Comparison of ENCODE assay signal across 8 worm cellular contexts in genomic region chrII:3118907-3119382, ce11.
TF ChIP-seq lines count a peak whose summit lies in the region.

Gene T10D4.6, plus strand, starts transcription at chrII:3119332.

TF ChIP-seq in whole organism, L1 larva, 84 proteins besides CTCF, POLR2A, EP300 and RAD21 (continues in another document):
- no peak for TF ChIP-seq aly-2 (tag; optimal IDR thresholded peaks at IDR 0.05; lab: Kevin White, UChicago)
- no peak for TF ChIP-seq ztf-11 (tag; optimal IDR thresholded peaks at IDR 0.05; lab: Kevin White, UChicago)
- no peak for TF ChIP-seq irx-1 (tag; optimal IDR thresholded peaks at IDR 0.05; lab: Kevin White, UChicago)
- no peak for TF ChIP-seq sup-37 (GFP tag; optimal IDR thresholded peaks at IDR 0.05; lab: Kevin White, UChicago)
- peak; percentile 37 for TF ChIP-seq tbx-2 (tag; optimal IDR thresholded peaks at IDR 0.05; lab: Kevin White, UChicago)
- peak; percentile 17 to 51 (median 18) for TF ChIP-seq dpl-1 (GFP tag; optimal IDR thresholded peaks at IDR 0.05; lab: Kevin White, UChicago)
- peak; percentile 44 for TF ChIP-seq snu-23 (GFP tag; optimal IDR thresholded peaks at IDR 0.05; lab: Kevin White, UChicago)
- peak; percentile 22 for TF ChIP-seq rnt-1 (tag; optimal IDR thresholded peaks at IDR 0.05; lab: Kevin White, UChicago)
- no peak for TF ChIP-seq C04F5.9 (tag; optimal IDR thresholded peaks at IDR 0.05; lab: Kevin White, UChicago)
- TF ChIP-seq nhr-11 (tag; optimal IDR thresholded peaks at IDR 0.05; lab: Kevin White, UChicago) = no peak
- 0 out of 2 replicates have a peak, but pooled peaks have one; percentile 9 for TF ChIP-seq nhr-19 (GFP tag; conservative IDR thresholded peaks at IDR 0.05; lab: Robert Waterston, UW)

TF ChIP-seq in whole organism, L2 larva, 48 proteins besides CTCF, POLR2A, EP300 and RAD21:
- TF ChIP-seq unc-55 (GFP tag; optimal IDR thresholded peaks at IDR 0.05; lab: Kevin White, UChicago) (peak; percentile 28), nhr-129 (tag; optimal IDR thresholded peaks at IDR 0.05; lab: Kevin White, UChicago) (peak; percentile 25), gmeb-1 (tag; optimal IDR thresholded peaks at IDR 0.05; lab: Kevin White, UChicago) (no peak), lin-13 (GFP tag; optimal IDR thresholded peaks at IDR 0.05; lab: Kevin White, UChicago) (no peak), C34F6.9 (tag; optimal IDR thresholded peaks at IDR 0.05; lab: Kevin White, UChicago) (peak; percentile 72), zag-1 (tag; optimal IDR thresholded peaks at IDR 0.05; lab: Kevin White, UChicago) (no peak), crh-2 (tag; optimal IDR thresholded peaks at IDR 0.05; lab: Kevin White, UChicago) (peak; percentile 30), ama-1 (optimal IDR thresholded peaks at IDR 0.05; lab: Kevin White, UChicago) (no peak), aly-2 (tag; optimal IDR thresholded peaks at IDR 0.05; lab: Kevin White, UChicago) (no peak), ZK546.5 (tag; optimal IDR thresholded peaks at IDR 0.05; lab: Kevin White, UChicago) (no peak), peb-1 (tag; optimal IDR thresholded peaks at IDR 0.05; lab: Kevin White, UChicago) (no peak), nhr-21 (tag; optimal IDR thresholded peaks at IDR 0.05; lab: Kevin White, UChicago) (no peak)

TF ChIP-seq in whole organism, L3 larva, 47 proteins besides CTCF, POLR2A, EP300 and RAD21:
- peak; percentile 8 for TF ChIP-seq lin-39 (tag; optimal IDR thresholded peaks at IDR 0.05; lab: Kevin White, UChicago)
- TF ChIP-seq lin-15B (tag; optimal IDR thresholded peaks at IDR 0.05; lab: Kevin White, UChicago) = peak; percentile 7
- TF ChIP-seq egl-5 (tag; optimal IDR thresholded peaks at IDR 0.05; lab: Kevin White, UChicago) = no peak
- no peak for TF ChIP-seq fos-1 (tag; optimal IDR thresholded peaks at IDR 0.05; lab: Kevin White, UChicago)
- TF ChIP-seq nhr-28 (tag; optimal IDR thresholded peaks at IDR 0.05; lab: Kevin White, UChicago) = no peak
- peak; percentile 84 for TF ChIP-seq hmg-11 (tag; optimal IDR thresholded peaks at IDR 0.05; lab: Kevin White, UChicago)
- TF ChIP-seq pha-4 (tag; optimal IDR thresholded peaks at IDR 0.05; lab: Kevin White, UChicago) = peak; percentile 56
- no peak for TF ChIP-seq tbx-2 (tag; optimal IDR thresholded peaks at IDR 0.05; lab: Kevin White, UChicago)
- no peak for TF ChIP-seq lsy-12 (tag; optimal IDR thresholded peaks at IDR 0.05; lab: Kevin White, UChicago)
TF ChIP-seq in whole organism, L3 larva: peak in this region for 4.

TF ChIP-seq in whole organism, L4 larva, 104 proteins besides CTCF, POLR2A, EP300 and RAD21:
- no peak for TF ChIP-seq mep-1 (tag; optimal IDR thresholded peaks at IDR 0.05; lab: Kevin White, UChicago)
- no peak for TF ChIP-seq nhr-41 (GFP tag; IDR thresholded peaks at IDR 0.05; lab: Robert Waterston, UW)
- peak; percentile 47 for TF ChIP-seq mes-2 (tag; optimal IDR thresholded peaks at IDR 0.05; lab: Kevin White, UChicago; ENCODE audit: poor library complexity, severe bottlenecking)
- TF ChIP-seq lsy-2 (tag; optimal IDR thresholded peaks at IDR 0.05; lab: Kevin White, UChicago) = no peak
- TF ChIP-seq nhr-6 (tag; optimal IDR thresholded peaks at IDR 0.05; lab: Kevin White, UChicago) = peak; percentile 0
- no peak for TF ChIP-seq zip-11 (GFP tag; IDR thresholded peaks at IDR 0.05; lab: Robert Waterston, UW)
- TF ChIP-seq cey-2 (tag; optimal IDR thresholded peaks at IDR 0.05; lab: Kevin White, UChicago; ENCODE audit: borderline replicate concordance, insufficient read depth) = no peak
- peak; percentile 24 for TF ChIP-seq dpl-1 (GFP tag; optimal IDR thresholded peaks at IDR 0.05; lab: Kevin White, UChicago)
- TF ChIP-seq hmg-1.1 (GFP tag; IDR thresholded peaks at IDR 0.05; lab: Robert Waterston, UW) = peak; percentile 44; the same call in 1 of the 2 replicates

TF ChIP-seq in whole organism, late embryonic, 69 proteins besides CTCF, POLR2A, EP300 and RAD21 (continues in another document):
- TF ChIP-seq tbx-2 (tag; optimal IDR thresholded peaks at IDR 0.05; lab: Kevin White, UChicago) (peak; percentile 70), unc-42 (tag; optimal IDR thresholded peaks at IDR 0.05; lab: Kevin White, UChicago) (peak; percentile 34), che-1 (tag; optimal IDR thresholded peaks at IDR 0.05; lab: Kevin White, UChicago) (no peak), unc-86 (tag; optimal IDR thresholded peaks at IDR 0.05; lab: Kevin White, UChicago) (no peak), ahr-1 (tag; optimal IDR thresholded peaks at IDR 0.05; lab: Kevin White, UChicago) (no peak), hlh-13 (GFP tag; optimal IDR thresholded peaks at IDR 0.05; lab: Kevin White, UChicago) (no peak), ceh-31 (tag; optimal IDR thresholded peaks at IDR 0.05; lab: Kevin White, UChicago) (peak; percentile 27), pqm-1 (tag; optimal IDR thresholded peaks at IDR 0.05; lab: Kevin White, UChicago) (no peak), pag-3 (tag; optimal IDR thresholded peaks at IDR 0.05; lab: Kevin White, UChicago; ENCODE audit: borderline replicate concordance) (no peak), ceh-19 (GFP tag; optimal IDR thresholded peaks at IDR 0.05; lab: Kevin White, UChicago) (no peak), nfya-1 (tag; optimal IDR thresholded peaks at IDR 0.05; lab: Kevin White, UChicago) (peak; percentile 42), ceh-48 (tag; optimal IDR thresholded peaks at IDR 0.05; lab: Kevin White, UChicago) (peak; percentile 71), K02D7.2 (tag; optimal IDR thresholded peaks at IDR 0.05; lab: Kevin White, UChicago) (no peak), ceh-9 (tag; optimal IDR thresholded peaks at IDR 0.05; lab: Kevin White, UChicago) (no peak)

TF ChIP-seq in whole organism, midembryonic, 9 proteins besides CTCF, POLR2A, EP300 and RAD21:
- TF ChIP-seq flt-1 (GFP tag; IDR thresholded peaks at IDR 0.05; lab: Robert Waterston, UW) (no peak), tab-1 (GFP tag; IDR thresholded peaks at IDR 0.05; lab: Robert Waterston, UW) (no peak), T22C8.4 (GFP tag; IDR thresholded peaks at IDR 0.05; lab: Robert Waterston, UW) (peak; percentile 53), ztf-29 (GFP tag; IDR thresholded peaks at IDR 0.05; lab: Robert Waterston, UW) (no peak), ref-1 (GFP tag; conservative IDR thresholded peaks at IDR 0.05; lab: Robert Waterston, UW) (no peak), cog-1 (tag; optimal IDR thresholded peaks at IDR 0.05; lab: Kevin White, UChicago) (peak; percentile 15), klf-2 (GFP tag; conservative IDR thresholded peaks at IDR 0.05; lab: Robert Waterston, UW) (no peak)

TF ChIP-seq in whole organism, mixed stage, embryonic, 35 proteins besides CTCF, POLR2A, EP300 and RAD21 (continues in another document):
- no peak for TF ChIP-seq mls-2 (tag; optimal IDR thresholded peaks at IDR 0.05; lab: Kevin White, UChicago)
- TF ChIP-seq lin-32 (GFP tag; optimal IDR thresholded peaks at IDR 0.05; lab: Kevin White, UChicago) = no peak
- no peak for TF ChIP-seq sem-2 (GFP tag; optimal IDR thresholded peaks at IDR 0.05; lab: Kevin White, UChicago)
- no peak for TF ChIP-seq tbx-8 (GFP tag; optimal IDR thresholded peaks at IDR 0.05; lab: Kevin White, UChicago)
- TF ChIP-seq elt-3 (tag; optimal IDR thresholded peaks at IDR 0.05; lab: Kevin White, UChicago) = no peak
- no peak for TF ChIP-seq drap-1 (GFP tag; optimal IDR thresholded peaks at IDR 0.05; lab: Kevin White, UChicago)
- TF ChIP-seq snpc-4 (tag; optimal IDR thresholded peaks at IDR 0.05; lab: Kevin White, UChicago) = no peak
- peak; percentile 28 for TF ChIP-seq unc-62 (GFP tag; optimal IDR thresholded peaks at IDR 0.05; lab: Kevin White, UChicago)
- TF ChIP-seq hlh-1 (tag; optimal IDR thresholded peaks at IDR 0.05; lab: Kevin White, UChicago) = peak; percentile 18
- no peak for TF ChIP-seq elt-1 (tag; optimal IDR thresholded peaks at IDR 0.05; lab: Kevin White, UChicago; ENCODE audit: borderline replicate concordance, insufficient read depth)
- TF ChIP-seq lsy-2 (tag; optimal IDR thresholded peaks at IDR 0.05; lab: Kevin White, UChicago) = no peak
- no peak for TF ChIP-seq M03D4.4 (tag; optimal IDR thresholded peaks at IDR 0.05; lab: Kevin White, UChicago)
- TF ChIP-seq sptf-1 (tag; optimal IDR thresholded peaks at IDR 0.05; lab: Kevin White, UChicago) = peak; percentile 30
- TF ChIP-seq blmp-1 (tag; optimal IDR thresholded peaks at IDR 0.05; lab: Kevin White, UChicago) = no peak
- no peak for TF ChIP-seq ham-2 (GFP tag; optimal IDR thresholded peaks at IDR 0.05; lab: Kevin White, UChicago)
- TF ChIP-seq nhr-28 (tag; optimal IDR thresholded peaks at IDR 0.05; lab: Kevin White, UChicago) = no peak
- no peak for TF ChIP-seq bed-3 (GFP tag; optimal IDR thresholded peaks at IDR 0.05; lab: Kevin White, UChicago)
- peak; percentile 33 for TF ChIP-seq pha-4 (tag; optimal IDR thresholded peaks at IDR 0.05; lab: Kevin White, UChicago)
- TF ChIP-seq flh-1 (GFP tag; optimal IDR thresholded peaks at IDR 0.05; lab: Kevin White, UChicago) = no peak

TF ChIP-seq in whole organism, young adult, 124 proteins besides CTCF, POLR2A, EP300 and RAD21:
- TF ChIP-seq F10E7.11 (tag; optimal IDR thresholded peaks at IDR 0.05; lab: Kevin White, UChicago) (no peak), attf-5 (GFP tag; optimal IDR thresholded peaks at IDR 0.05; lab: Kevin White, UChicago) (peak; percentile 83), hmg-1.2 (GFP tag; IDR thresholded peaks at IDR 0.05; lab: Robert Waterston, UW) (peak; percentile 84; the same call in 1 of the 2 replicates)
